Fruit fly (Drosophila melanogaster) whole organism, wandering third instar larva: Measurements from ENCODE around the gene CG6567.
A peak's percentile ranks its signal among the peaks of the same experiment; 100 is the strongest.

Source experiments
- Abd-B ChIP-seq: fragments of >200 bp; optimal IDR thresholded peaks from 2 replicates; lab custom pipeline; 2017; ENCODE audit warnings: missing biosample characterization, missing genetic modification characterization
- CG9705 ChIP-seq: fragments of 200-800 bp; sonication (Bioruptor generic); optimal IDR thresholded peaks from 2 replicates; lab custom pipeline; 2018; ENCODE audit warnings: missing biosample characterization, mild to moderate bottlenecking, missing genetic modification characterization
- CrebA ChIP-seq: fragments of 200-800 bp; sonication (Bioruptor generic); optimal IDR thresholded peaks from 2 replicates; lab custom pipeline; 2016; ENCODE audit warnings: missing biosample characterization, mild to moderate bottlenecking, missing genetic modification characterization, borderline replicate concordance
- Dfd ChIP-seq: fragments of >200 bp; optimal IDR thresholded peaks from 2 replicates; lab custom pipeline; 2017; ENCODE audit warnings: missing biosample characterization, missing genetic modification characterization
- Dif ChIP-seq: fragments of 200-275, 200-300 bp; sonication (Bioruptor generic); optimal IDR thresholded peaks from 2 replicates; lab custom pipeline; 2018; ENCODE audit warnings: missing biosample characterization, missing genetic modification characterization; ENCODE audit not compliant: partially characterized antibody
- GATAd ChIP-seq: sonication (Bioruptor generic); optimal IDR thresholded peaks from 2 replicates; lab custom pipeline; 2016; ENCODE audit warnings: missing biosample characterization, missing genetic modification characterization
- HLH106 ChIP-seq: fragments of 200-800 bp; optimal IDR thresholded peaks from 3 replicates; lab custom pipeline; 2019; ENCODE audit warnings: missing biosample characterization, mild to moderate bottlenecking, missing genetic modification characterization, moderate library complexity
- Hnf4 ChIP-seq: fragments of 200-800 bp; sonication (Bioruptor generic); optimal IDR thresholded peaks from 2 replicates; lab custom pipeline; 2016; ENCODE audit warnings: missing biosample characterization, mild to moderate bottlenecking, missing genetic modification characterization
- Hr78 ChIP-seq: fragments of >200 bp; optimal IDR thresholded peaks from 2 replicates; lab custom pipeline; 2017; ENCODE audit warnings: missing biosample characterization, missing genetic modification characterization
- Hr83 ChIP-seq: fragments of 200-300 bp; sonication (Bioruptor generic); optimal IDR thresholded peaks from 2 replicates; lab custom pipeline; 2016; ENCODE audit warnings: missing biosample characterization, mild to moderate bottlenecking, missing genetic modification characterization, moderate library complexity; ENCODE audit not compliant: poor library complexity, severe bottlenecking
- Jra ChIP-seq: sonication (Bioruptor generic); optimal IDR thresholded peaks from 2 replicates; lab custom pipeline; 2016; ENCODE audit warnings: missing biosample characterization, missing genetic modification characterization
- Mio ChIP-seq: sonication (Bioruptor generic); optimal IDR thresholded peaks from 2 replicates; lab custom pipeline; 2016; ENCODE audit warnings: missing biosample characterization, missing genetic modification characterization
- Myc ChIP-seq: fragments of >200 bp; optimal IDR thresholded peaks from 2 replicates; lab custom pipeline; 2017
- N ChIP-seq: fragments of >200 bp; optimal IDR thresholded peaks from 2 replicates; lab custom pipeline; 2018; ENCODE audit warnings: missing biosample characterization, missing external identifiers, missing genetic modification characterization
- OdsH ChIP-seq: fragments of 200-800 bp; sonication (Bioruptor generic); optimal IDR thresholded peaks from 2 replicates; lab custom pipeline; 2016; ENCODE audit warnings: missing biosample characterization, mild to moderate bottlenecking, missing genetic modification characterization
- Rel ChIP-seq, 2 experiments: fragments of 200-800 bp; sonication (Bioruptor generic) in 1 of 2; optimal IDR thresholded peaks; 2 replicates in 1 of 2; 3 replicates in 1 of 2; lab custom pipeline; 2016 to 2019; ENCODE audit warnings: mild to moderate bottlenecking in 2 of 2, missing biosample characterization in 2 of 2, missing genetic modification characterization in 2 of 2, moderate library complexity in 1 of 2
- Sp1 ChIP-seq: fragments of 200-800 bp; sonication (Bioruptor generic); optimal IDR thresholded peaks from 3 replicates; lab custom pipeline; 2019; ENCODE audit warnings: missing biosample characterization, mild to moderate bottlenecking, missing genetic modification characterization, moderate library complexity
- Vsx2 ChIP-seq: fragments of 200-300, 225-300 bp; sonication (Bioruptor generic); optimal IDR thresholded peaks from 2 replicates; lab custom pipeline; 2018; ENCODE audit warnings: missing biosample characterization, missing genetic modification characterization; ENCODE audit not compliant: partially characterized antibody
- br ChIP-seq: fragments of 200-800 bp; sonication (Bioruptor generic); optimal IDR thresholded peaks from 2 replicates; lab custom pipeline; 2016; ENCODE audit warnings: missing biosample characterization, missing genetic modification characterization
- brk ChIP-seq: fragments of 200-800 bp; sonication (Bioruptor generic); optimal IDR thresholded peaks from 2 replicates; lab custom pipeline; 2016; ENCODE audit warnings: missing biosample characterization, mild to moderate bottlenecking, missing genetic modification characterization
- dl ChIP-seq, 2 experiments: fragments of 175-275, 200-275 bp in 1 of 2; fragments of 200-275 bp in 1 of 2; sonication (Bioruptor generic); optimal IDR thresholded peaks; lab custom pipeline; 2018; ENCODE audit warnings: mild to moderate bottlenecking in 2 of 2, missing biosample characterization in 2 of 2, missing genetic modification characterization in 2 of 2, moderate library complexity in 2 of 2; ENCODE audit not compliant: partially characterized antibody in 2 of 2, insufficient read depth in 1 of 2
- foxo ChIP-seq, 2 experiments: fragments of 200-800 bp; sonication (Bioruptor generic); optimal IDR thresholded peaks; 2 replicates in 1 of 2; 3 replicates in 1 of 2; lab custom pipeline; 2016 to 2017; ENCODE audit warnings: missing biosample characterization in 2 of 2, missing genetic modification characterization in 2 of 2
- fru ChIP-seq: fragments of 200-800 bp; sonication (Bioruptor generic); optimal IDR thresholded peaks from 3 replicates; lab custom pipeline; 2016; ENCODE audit warnings: missing biosample characterization, mild to moderate bottlenecking, missing genetic modification characterization
- h ChIP-seq: fragments of 200-800 bp; sonication (Bioruptor generic); optimal IDR thresholded peaks from 3 replicates; lab custom pipeline; 2016; ENCODE audit warnings: missing biosample characterization, mild to moderate bottlenecking, missing genetic modification characterization
- jim ChIP-seq: fragments of 175-275, 200-325 bp; sonication (Bioruptor generic); optimal IDR thresholded peaks from 2 replicates; lab custom pipeline; 2016; ENCODE audit warnings: missing biosample characterization, mild to moderate bottlenecking, missing genetic modification characterization
- lola ChIP-seq: fragments of >200 bp; optimal IDR thresholded peaks from 2 replicates; lab custom pipeline; 2017; ENCODE audit warnings: missing biosample characterization, missing genetic modification characterization
- pan ChIP-seq: fragments of >200 bp; optimal IDR thresholded peaks from 2 replicates; lab custom pipeline; 2017
- psq ChIP-seq: fragments of 200-800 bp; sonication (Bioruptor generic); optimal IDR thresholded peaks from 3 replicates; lab custom pipeline; 2017; ENCODE audit warnings: missing biosample characterization, mild to moderate bottlenecking, missing genetic modification characterization, moderate library complexity
- rgr ChIP-seq: fragments of 200-800 bp; sonication (Bioruptor generic); optimal IDR thresholded peaks from 3 replicates; lab custom pipeline; 2016; ENCODE audit warnings: missing biosample characterization, mild to moderate bottlenecking, missing genetic modification characterization
- sage ChIP-seq: fragments of 200-800 bp; sonication (Bioruptor generic); optimal IDR thresholded peaks from 2 replicates; lab custom pipeline; 2016; ENCODE audit warnings: missing biosample characterization, mild to moderate bottlenecking, missing genetic modification characterization
- sv ChIP-seq: fragments of 200-800 bp; sonication (Bioruptor generic); optimal IDR thresholded peaks from 3 replicates; lab custom pipeline; 2016; ENCODE audit warnings: missing biosample characterization, missing genetic modification characterization
- tai ChIP-seq: sonication (Bioruptor generic); optimal IDR thresholded peaks from 2 replicates; lab custom pipeline; 2016; ENCODE audit warnings: missing biosample characterization, missing genetic modification characterization
- usp ChIP-seq: fragments of >200 bp; optimal IDR thresholded peaks from 2 replicates; lab custom pipeline; 2017; ENCODE audit warnings: missing biosample characterization, missing genetic modification characterization
- woc ChIP-seq: sonication (Bioruptor generic); optimal IDR thresholded peaks from 2 replicates; lab custom pipeline; 2016; ENCODE audit warnings: missing biosample characterization, mild to moderate bottlenecking, missing genetic modification characterization

The CG6567 gene

DNA sequence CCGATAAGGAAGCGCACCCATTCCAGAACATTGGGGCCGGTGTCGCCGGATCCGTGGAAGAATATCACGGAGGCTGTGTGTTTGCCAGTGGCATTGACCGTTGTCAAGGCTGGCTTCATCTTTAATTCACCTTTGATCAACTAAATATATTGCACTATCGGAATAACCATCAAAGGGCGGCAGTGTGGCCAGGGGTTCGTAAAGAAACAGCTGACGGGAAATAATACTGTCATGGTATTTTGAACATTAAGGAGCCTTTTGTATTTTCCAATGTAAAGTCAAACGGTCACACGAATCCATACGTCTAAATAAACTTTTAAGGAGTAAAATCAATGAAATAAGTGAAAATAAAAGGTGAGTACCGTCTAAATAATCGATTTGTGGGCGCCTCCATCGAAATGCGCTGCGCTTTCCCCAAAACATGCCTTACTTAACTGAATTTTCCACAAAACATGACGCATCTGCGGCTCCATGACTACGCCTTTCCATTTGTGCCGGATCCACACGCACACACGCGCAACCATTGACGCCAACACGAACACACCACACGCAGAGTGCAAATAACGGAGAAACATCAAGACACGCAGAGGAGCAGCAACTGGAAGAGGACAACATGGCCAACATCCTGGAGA lies at the start of gene CG6567, which contains the start of gene CG4511:
CG6567 (minus strand) TSS at position 209 of the 632 bp plus-strand sequence.
CG4511 (plus strand) TSS at position 259 of the 632 bp plus-strand sequence.
- no peak for TF ChIP-seq usp (GFP tag; lab: Kevin White, UChicago)
- no peak for TF ChIP-seq br (GFP tag; lab: Kevin White, UChicago)
- no peak for TF ChIP-seq jim (GFP tag; lab: Kevin White, UChicago)
- TF ChIP-seq Hr78 = no peak
- TF ChIP-seq brk (GFP tag; lab: Kevin White, UChicago) = no peak
- no peak for TF ChIP-seq Dif (GFP tag; lab: Kevin White, UChicago)
- no peak for TF ChIP-seq GATAd (GFP tag; lab: Kevin White, UChicago)
- TF ChIP-seq rgr (GFP tag; lab: Kevin White, UChicago) = no peak
- TF ChIP-seq foxo (GFP tag; optimal IDR thresholded peaks at IDR 0.05; lab: Kevin White, UChicago) = no peak
- TF ChIP-seq Myc (lab: Kevin White, UChicago) = no peak
- no peak for TF ChIP-seq h
- TF ChIP-seq woc (GFP tag; lab: Kevin White, UChicago) = no peak
- no peak for TF ChIP-seq fru (GFP tag; lab: Kevin White, UChicago)
- no peak for TF ChIP-seq sv (GFP tag; lab: Kevin White, UChicago)
- no peak for TF ChIP-seq tai (GFP tag; lab: Kevin White, UChicago)
- no peak for TF ChIP-seq Hnf4
- no peak for TF ChIP-seq OdsH (GFP tag; lab: Kevin White, UChicago)
- no peak for TF ChIP-seq N (GFP tag; lab: Kevin White, UChicago)
- TF ChIP-seq Rel (GFP tag; optimal IDR thresholded peaks at IDR 0.05; lab: Kevin White, UChicago) = no peak
- no peak for TF ChIP-seq Rel (tag; optimal IDR thresholded peaks at IDR 0.05; lab: Kevin White, UChicago)
- TF ChIP-seq dl (GFP tag; optimal IDR thresholded peaks at IDR 0.05; lab: Kevin White, UChicago; ENCODE audit: insufficient read depth in 1 of 2, partially characterized antibody in 2 of 2) = no peak

DNA sequence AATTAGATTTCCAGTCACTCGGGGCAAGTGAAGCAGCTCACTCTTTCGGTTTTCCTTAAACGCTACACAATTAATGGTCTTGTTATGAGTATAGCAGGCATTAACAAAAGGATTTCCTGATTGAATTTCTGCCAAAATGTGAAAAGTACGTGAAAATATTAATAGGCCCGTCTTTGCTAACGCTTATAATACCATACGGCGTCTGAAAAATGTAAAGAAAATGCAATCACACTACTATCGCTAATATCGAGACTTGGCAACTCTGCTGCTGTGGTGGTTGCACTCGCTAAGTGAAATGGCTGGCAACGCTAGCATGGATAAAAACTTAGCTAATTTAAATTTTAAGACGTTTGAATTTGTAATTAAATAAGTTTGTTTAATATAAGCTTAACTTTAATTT lies 39.1 kb upstream of the CG6567 start, which contains the start of gene CG6621:
CG6621 (minus strand) TSS at position 205 of the 400 bp plus-strand sequence.
- TF ChIP-seq dl (GFP tag; optimal IDR thresholded peaks at IDR 0.05; lab: Kevin White, UChicago; ENCODE audit: insufficient read depth in 1 of 2, partially characterized antibody in 2 of 2) (peak in 1 of 2 experiments; percentile 33), HLH106 (tag; lab: Kevin White, UChicago) (peak; percentile 10), usp (GFP tag; lab: Kevin White, UChicago) (no peak), Rel (GFP tag; optimal IDR thresholded peaks at IDR 0.05; lab: Kevin White, UChicago) (no peak), Rel (tag; optimal IDR thresholded peaks at IDR 0.05; lab: Kevin White, UChicago) (peak; percentile 63), Vsx2 (GFP tag; lab: Kevin White, UChicago) (peak; percentile 44)

DNA sequence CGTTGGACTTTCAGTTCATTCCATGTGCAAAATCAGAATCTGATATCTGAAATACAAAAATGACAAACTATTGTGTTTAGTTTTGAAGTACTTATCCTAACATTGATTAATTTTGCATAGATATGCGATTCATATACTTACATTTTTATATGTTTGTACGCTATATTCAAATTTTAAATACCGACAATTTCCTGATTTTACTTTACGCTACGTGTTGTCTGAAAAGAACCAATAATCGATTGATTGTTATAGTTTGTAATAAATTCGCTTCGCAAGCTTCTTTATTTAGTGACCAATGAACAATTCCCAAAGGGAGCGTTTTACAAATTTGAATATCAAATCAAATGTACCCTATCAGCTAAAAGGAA lies 35.3 kb upstream of the CG6567 start, which contains the start of gene Ak3:
Ak3 (minus strand) TSS at position 69 of the 368 bp plus-strand sequence.
- TF ChIP-seq Myc (lab: Kevin White, UChicago) (no peak), lola (GFP tag; lab: Kevin White, UChicago) (no peak), Dfd (GFP tag; lab: Kevin White, UChicago) (no peak), h (no peak), Hr83 (no peak), sage (GFP tag; lab: Kevin White, UChicago) (no peak), CrebA (GFP tag; lab: Kevin White, UChicago) (no peak), GATAd (GFP tag; lab: Kevin White, UChicago) (no peak), Mio (no peak), OdsH (GFP tag; lab: Kevin White, UChicago) (no peak)

DNA sequence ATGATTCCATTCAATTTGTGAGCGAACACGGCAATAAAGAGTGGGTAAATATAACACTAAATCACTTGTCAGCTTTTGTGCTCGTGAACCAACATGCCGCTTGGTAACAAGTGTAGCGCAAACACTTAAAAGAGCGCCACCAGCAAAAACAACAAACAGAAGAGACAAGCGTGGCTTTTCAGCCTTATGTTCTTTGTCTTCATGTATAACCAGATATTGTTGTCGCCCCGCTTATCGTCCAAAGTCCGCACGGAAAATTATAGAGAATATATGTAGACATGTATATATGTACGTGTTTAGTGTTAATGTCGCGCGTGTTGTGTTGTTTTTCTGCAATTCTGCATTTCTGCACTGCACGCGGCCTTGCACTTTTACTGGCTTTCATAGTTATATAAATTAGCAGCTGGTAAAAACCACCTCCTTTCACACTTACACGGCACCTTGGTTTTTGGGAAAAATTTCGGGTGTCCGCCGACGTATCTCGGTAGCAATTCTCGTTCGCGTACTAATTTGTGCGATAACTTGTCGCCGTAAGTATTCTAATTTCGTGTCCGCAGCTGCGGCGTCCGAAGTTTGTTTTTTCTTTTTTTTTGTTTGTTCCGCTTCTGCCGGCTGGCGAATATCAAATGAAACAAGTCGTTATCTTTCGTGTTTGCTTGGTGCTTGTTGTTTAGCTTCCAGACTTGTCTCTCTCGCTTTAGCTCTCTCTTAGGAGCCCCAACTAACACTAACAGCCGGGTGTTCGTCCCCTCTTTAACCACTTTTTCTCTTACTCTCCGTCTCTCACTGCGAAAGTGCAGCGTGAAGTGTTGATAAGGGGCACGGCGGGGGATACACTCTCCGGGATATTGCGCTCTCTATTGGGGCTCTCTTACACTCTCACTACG lies 34.6 kb upstream of the CG6567 start:
- TF ChIP-seq br (GFP tag; lab: Kevin White, UChicago) (peak; percentile 32), psq (peak; percentile 60), Hr78 (no peak), fru (GFP tag; lab: Kevin White, UChicago) (no peak), dl (GFP tag; optimal IDR thresholded peaks at IDR 0.05; lab: Kevin White, UChicago; ENCODE audit: insufficient read depth in 1 of 2, partially characterized antibody in 2 of 2) (peak; percentile 92 to 97), Vsx2 (GFP tag; lab: Kevin White, UChicago) (peak; percentile 92), woc (GFP tag; lab: Kevin White, UChicago) (peak; percentile 40), Dif (GFP tag; lab: Kevin White, UChicago) (peak; percentile 98), sage (GFP tag; lab: Kevin White, UChicago) (peak; percentile 17), CrebA (GFP tag; lab: Kevin White, UChicago) (no peak), HLH106 (tag; lab: Kevin White, UChicago) (peak; percentile 43), usp (GFP tag; lab: Kevin White, UChicago) (no peak), Hnf4 (peak; percentile 20), OdsH (GFP tag; lab: Kevin White, UChicago) (peak; percentile 42), Jra (GFP tag; lab: Kevin White, UChicago) (no peak), pan (no peak), Abd-B (GFP tag; lab: Kevin White, UChicago) (no peak), Rel (GFP tag; optimal IDR thresholded peaks at IDR 0.05; lab: Kevin White, UChicago) (no peak), Rel (tag; optimal IDR thresholded peaks at IDR 0.05; lab: Kevin White, UChicago) (peak; percentile 11), N (GFP tag; lab: Kevin White, UChicago) (no peak), Myc (lab: Kevin White, UChicago) (no peak), Dfd (GFP tag; lab: Kevin White, UChicago) (no peak), GATAd (GFP tag; lab: Kevin White, UChicago) (no peak), foxo (GFP tag; optimal IDR thresholded peaks at IDR 0.05; lab: Kevin White, UChicago) (peak in 1 of 2 experiments; percentile 41), CG9705 (no peak), h (peak; percentile 46), rgr (GFP tag; lab: Kevin White, UChicago) (peak; percentile 13), sv (GFP tag; lab: Kevin White, UChicago) (peak; percentile 19), Sp1 (GFP tag; lab: Kevin White, UChicago) (peak; percentile 36), Hr83 (no peak)
